Fruit fly (Drosophila melanogaster) whole organism, embryonic: ENCODE measurements around the gene Z600.

ENCODE experiments used
- Atf6 ChIP-seq: fragments of 200-800 bp; sonication (Bioruptor generic); IDR thresholded peaks from 2 replicates; pipeline ENCODE4 v1.3.6; 2022; ENCODE audit warnings: missing biosample characterization, missing genetic modification characterization
- B-H2 ChIP-seq: fragments of 200-800 bp; sonication (Bioruptor generic); optimal IDR thresholded peaks from 2 replicates; lab custom pipeline; 2018; ENCODE audit warnings: missing biosample characterization, mild to moderate bottlenecking, missing genetic modification characterization
- CG10267 ChIP-seq: fragments of 200-800 bp; sonication (Bioruptor generic); optimal IDR thresholded peaks from 2 replicates; lab custom pipeline; 2018; ENCODE audit warnings: missing biosample characterization, mild to moderate bottlenecking, missing genetic modification characterization, moderate library complexity
- CG10543 ChIP-seq: fragments of 200-800 bp; sonication (Bioruptor generic); optimal IDR thresholded peaks from 3 replicates; lab custom pipeline; 2017; ENCODE audit warnings: missing biosample characterization, mild to moderate bottlenecking, missing genetic modification characterization, moderate library complexity
- CG1233 ChIP-seq: fragments of 200-800 bp; sonication (Bioruptor generic); optimal IDR thresholded peaks from 4 replicates; lab custom pipeline; 2018; ENCODE audit warnings: missing biosample characterization, mild to moderate bottlenecking, missing genetic modification characterization
- CG12769 ChIP-seq: fragments of 200-800 bp; sonication (Bioruptor generic); optimal IDR thresholded peaks from 2 replicates; lab custom pipeline; 2019; ENCODE audit warnings: missing biosample characterization, mild to moderate bottlenecking, missing genetic modification characterization, moderate library complexity
- CG13296 ChIP-seq: fragments of 200-800 bp; sonication (Bioruptor generic); optimal IDR thresholded peaks from 3 replicates; lab custom pipeline; 2018; ENCODE audit warnings: missing biosample characterization, mild to moderate bottlenecking, missing genetic modification characterization
- CG16813 ChIP-seq: fragments of 200-800 bp; sonication (Bioruptor generic); IDR thresholded peaks from 3 replicates; pipeline ENCODE4 v1.3.6; 2022; ENCODE audit warnings: missing biosample characterization, missing genetic modification characterization; ENCODE audit not compliant: partially characterized antibody
- CG17361 ChIP-seq: fragments of 200-800 bp; sonication (Bioruptor generic); IDR thresholded peaks from 3 replicates; pipeline ENCODE4 v1.3.6; 2022; ENCODE audit warnings: missing biosample characterization, missing genetic modification characterization
- CG18599 ChIP-seq: fragments of 200-800 bp; sonication (Bioruptor generic); optimal IDR thresholded peaks from 3 replicates; lab custom pipeline; 2017; ENCODE audit warnings: missing biosample characterization, missing genetic modification characterization, mild to moderate bottlenecking, moderate library complexity, missing genetic modification reagents
- CG2678 ChIP-seq: fragments of 200-800 bp; sonication (Bioruptor generic); optimal IDR thresholded peaks from 3 replicates; lab custom pipeline; 2019; ENCODE audit warnings: missing biosample characterization, mild to moderate bottlenecking, missing genetic modification characterization, moderate library complexity
- CG2875 ChIP-seq: fragments of 200-800 bp; sonication (Bioruptor generic); optimal IDR thresholded peaks from 2 replicates; lab custom pipeline; 2017; ENCODE audit warnings: missing biosample characterization, mild to moderate bottlenecking, missing genetic modification characterization, missing genetic modification reagents
- CG32532 ChIP-seq: fragments of 200-800 bp; sonication (Bioruptor generic); IDR thresholded peaks from 2 replicates; pipeline ENCODE4 v1.3.6; 2022; ENCODE audit warnings: missing biosample characterization, missing genetic modification characterization
- CG3726 ChIP-seq: fragments of 200-800 bp; sonication (Bioruptor generic); IDR thresholded peaks from 3 replicates; pipeline ENCODE4, ENCODE4 v1.3.6; 2022; ENCODE audit warnings: missing biosample characterization, missing genetic modification characterization
- CG42726 ChIP-seq: fragments of 200-800 bp; sonication (Bioruptor generic); IDR thresholded peaks from 2 replicates; pipeline ENCODE4 v1.3.6; 2022; ENCODE audit warnings: missing biosample characterization, missing genetic modification characterization; ENCODE audit not compliant: partially characterized antibody
- CG4707 ChIP-seq: fragments of 200-800 bp; sonication (Bioruptor generic); optimal IDR thresholded peaks from 2 replicates; lab custom pipeline; 2018; ENCODE audit warnings: missing biosample characterization, mild to moderate bottlenecking, missing genetic modification characterization, moderate library complexity
- CG6765 ChIP-seq: fragments of 200-800 bp; sonication (Bioruptor generic); optimal IDR thresholded peaks from 3 replicates; lab custom pipeline; 2017; ENCODE audit warnings: missing biosample characterization, mild to moderate bottlenecking, missing genetic modification characterization
- CG6854 ChIP-seq: fragments of 200-800 bp; sonication (Bioruptor generic); optimal IDR thresholded peaks from 3 replicates; lab custom pipeline; 2017; ENCODE audit warnings: missing biosample characterization, mild to moderate bottlenecking, missing genetic modification characterization
- CG7839 ChIP-seq: fragments of 200-800 bp; sonication (Bioruptor generic); optimal IDR thresholded peaks from 3 replicates; lab custom pipeline; 2018; ENCODE audit warnings: missing biosample characterization, mild to moderate bottlenecking, missing genetic modification characterization, moderate library complexity
- CG9932 ChIP-seq: fragments of 200-800 bp; sonication (Bioruptor generic); IDR thresholded peaks from 2 replicates; pipeline ENCODE4 v1.3.6; 2022; ENCODE audit warnings: missing biosample characterization, missing genetic modification characterization
- CHES-1-like ChIP-seq: fragments of 200-800 bp; sonication (Bioruptor generic); optimal IDR thresholded peaks from 2 replicates; lab custom pipeline; 2016; ENCODE audit warnings: missing biosample characterization, missing genetic modification characterization
- Dfd ChIP-seq, 2 experiments: fragments of >200 bp; optimal IDR thresholded peaks; 2 replicates each; lab custom pipeline; 2017; ENCODE audit warnings: missing biosample characterization in 2 of 2, missing genetic modification characterization in 2 of 2
- Dll ChIP-seq: fragments of 200-800 bp; sonication (Bioruptor generic); IDR thresholded peaks from 4 replicates; pipeline ENCODE4 v1.3.6; 2022; ENCODE audit warnings: missing biosample characterization, missing genetic modification characterization; ENCODE audit not compliant: partially characterized antibody
- Fer1 ChIP-seq: fragments of 200-800 bp; sonication (Bioruptor generic); optimal IDR thresholded peaks from 2 replicates; lab custom pipeline; 2017; ENCODE audit warnings: missing biosample characterization, mild to moderate bottlenecking, missing genetic modification characterization
- Gsc ChIP-seq: fragments of 200-800 bp; sonication (Bioruptor generic); IDR thresholded peaks from 2 replicates; pipeline ENCODE4 v1.3.6; 2022; ENCODE audit warnings: missing biosample characterization, missing genetic modification characterization
- Mad ChIP-seq: fragments of 200-800 bp; sonication (Bioruptor generic); optimal IDR thresholded peaks from 2 replicates; lab custom pipeline; 2016; ENCODE audit warnings: missing biosample characterization, missing genetic modification characterization
- Med ChIP-seq: fragments of 200-800 bp; sonication (Bioruptor generic); peaks from one replicate; lab custom pipeline; 2016; ENCODE audit warnings: missing biosample characterization, missing genetic modification characterization, mild to moderate bottlenecking, inconsistent platforms, moderate library complexity
- Ravus ChIP-seq: fragments of 200-800 bp; sonication (Bioruptor generic); IDR thresholded peaks from 2 replicates; pipeline ENCODE4 v1.3.6; 2022; ENCODE audit warnings: missing biosample characterization, missing genetic modification characterization
- az2 ChIP-seq: fragments of 200-800 bp; sonication (Bioruptor generic); optimal IDR thresholded peaks from 3 replicates; lab custom pipeline; 2016; ENCODE audit warnings: missing biosample characterization, missing genetic modification characterization
- chif ChIP-seq, 2 experiments: fragments of 200-800 bp; sonication (Bioruptor generic); optimal IDR thresholded peaks; 3 replicates each; lab custom pipeline; 2016; ENCODE audit warnings: missing biosample characterization in 2 of 2, missing genetic modification characterization in 2 of 2
- cwo ChIP-seq: fragments of 200-800 bp; sonication (Bioruptor generic); optimal IDR thresholded peaks from 3 replicates; lab custom pipeline; 2017; ENCODE audit warnings: missing biosample characterization, missing genetic modification characterization, mild to moderate bottlenecking, moderate library complexity, missing genetic modification reagents
- exex ChIP-seq: fragments of 200-800 bp; sonication (Bioruptor generic); optimal IDR thresholded peaks from 4 replicates; lab custom pipeline; 2018; ENCODE audit warnings: missing biosample characterization, mild to moderate bottlenecking, missing genetic modification characterization, moderate library complexity
- gem ChIP-seq: fragments of 200-800 bp; sonication (Bioruptor generic); optimal IDR thresholded peaks from 2 replicates; lab custom pipeline; 2019; ENCODE audit warnings: missing biosample characterization, mild to moderate bottlenecking, missing genetic modification characterization, moderate library complexity
- lilli ChIP-seq: fragments of 200-800 bp; sonication (Bioruptor generic); optimal IDR thresholded peaks from 3 replicates; lab custom pipeline; 2016; ENCODE audit warnings: missing biosample characterization, missing genetic modification characterization
- lov ChIP-seq, 2 experiments: fragments of 200-800 bp in 1 of 2; fragments of >200 bp in 1 of 2; sonication (Bioruptor generic) in 1 of 2; IDR thresholded peaks in 1 of 2; optimal IDR thresholded peaks in 1 of 2; 2 replicates in 1 of 2; 3 replicates in 1 of 2; pipeline versions ENCODE4 v1.3.6 to Lab custom; 2017 to 2022; ENCODE audit warnings: missing biosample characterization in 1 of 2, missing genetic modification characterization in 1 of 2
- org-1 ChIP-seq: fragments of 200-800 bp; sonication (Bioruptor generic); optimal IDR thresholded peaks from 2 replicates; lab custom pipeline; 2017; ENCODE audit warnings: missing biosample characterization, missing genetic modification characterization
- peb ChIP-seq: fragments of 200-800 bp; sonication (Bioruptor generic); IDR thresholded peaks from 2 replicates; pipeline ENCODE4 v1.3.6; 2022; ENCODE audit warnings: missing biosample characterization, missing genetic modification characterization
- pros ChIP-seq: fragments of 200-800 bp; sonication (Bioruptor generic); optimal IDR thresholded peaks from 3 replicates; lab custom pipeline; 2019; ENCODE audit warnings: missing biosample characterization, mild to moderate bottlenecking, missing genetic modification characterization, moderate library complexity
- row ChIP-seq: fragments of 200-800 bp; sonication (Bioruptor generic); IDR thresholded peaks from 3 replicates; pipeline ENCODE4 v1.3.6; 2022; ENCODE audit warnings: missing biosample characterization, missing genetic modification characterization
- slbo ChIP-seq: fragments of 200-800 bp; sonication (Bioruptor generic); IDR thresholded peaks from 2 replicates; pipeline ENCODE4 v1.3.6; 2022; ENCODE audit warnings: missing biosample characterization, missing genetic modification characterization
- slp2 ChIP-seq: fragments of 200-800 bp; sonication (Bioruptor generic); optimal IDR thresholded peaks from 2 replicates; lab custom pipeline; 2016; ENCODE audit warnings: missing biosample characterization, missing genetic modification characterization
- stc ChIP-seq: fragments of 200-800 bp; sonication (Bioruptor generic); IDR thresholded peaks from 2 replicates; pipeline ENCODE4 v1.3.6; 2022; ENCODE audit warnings: missing biosample characterization, missing genetic modification characterization

The Z600 gene

dm6 chr3L:15501646-15501972, 7.3 kb upstream of the Z600 start:
- TF ChIP-seq CG10543 (GFP tag; lab: Kevin White, UChicago) (peak; percentile 30), slbo (GFP tag; lab: Robert Waterston, UW) (no peak), lov (optimal IDR thresholded peaks at IDR 0.05; lab: Kevin White, UChicago) (no peak), lov (GFP tag; IDR thresholded peaks at IDR 0.05; lab: Robert Waterston, UW) (no peak), org-1 (GFP tag; lab: Kevin White, UChicago) (no peak), Dll (GFP tag; lab: Robert Waterston, UW) (no peak), exex (tag; lab: Kevin White, UChicago) (peak; percentile 77), Ravus (GFP tag; lab: Robert Waterston, UW) (no peak), row (GFP tag; lab: Robert Waterston, UW) (0 out of 3 replicates have a peak, but pooled peaks have one; percentile 7), CG9932 (GFP tag; lab: Robert Waterston, UW) (0 out of 2 replicates have a peak, but pooled peaks have one; percentile 23), CG42726 (GFP tag; lab: Robert Waterston, UW) (0 out of 2 replicates have a peak, but pooled peaks have one; percentile 36), stc (GFP tag; lab: Robert Waterston, UW) (0 out of 2 replicates have a peak, but pooled peaks have one; percentile 15), CG1233 (GFP tag; lab: Kevin White, UChicago) (no peak), CG10267 (no peak), CG7839 (peak; percentile 9), lilli (GFP tag; lab: Kevin White, UChicago) (peak; percentile 10), Atf6 (GFP tag; lab: Robert Waterston, UW) (0 out of 2 replicates have a peak, but pooled peaks have one; percentile 17), Mad (GFP tag; lab: Kevin White, UChicago) (no peak), B-H2 (GFP tag; lab: Kevin White, UChicago) (peak; percentile 4), Dfd (GFP tag; optimal IDR thresholded peaks at IDR 0.05; lab: Kevin White, UChicago) (no peak), CG16813 (GFP tag; lab: Robert Waterston, UW) (no peak), CG12769 (tag; lab: Kevin White, UChicago) (peak; percentile 14), CG4707 (GFP tag; lab: Kevin White, UChicago) (no peak), CG32532 (GFP tag; lab: Robert Waterston, UW) (peak; percentile 21; the same call in 1 of the 2 replicates), Fer1 (GFP tag; lab: Kevin White, UChicago) (peak; percentile 18), CG2678 (tag; lab: Kevin White, UChicago) (peak; percentile 29), CG18599 (GFP tag; lab: Kevin White, UChicago) (peak; percentile 34), pros (GFP tag; lab: Kevin White, UChicago) (no peak), CG6854 (GFP tag; lab: Kevin White, UChicago) (peak; percentile 10), cwo (GFP tag; lab: Kevin White, UChicago) (peak; percentile 69), chif (GFP tag; optimal IDR thresholded peaks at IDR 0.05; lab: Kevin White, UChicago) (no peak), slp2 (GFP tag; lab: Kevin White, UChicago) (no peak), gem (tag; lab: Kevin White, UChicago) (peak; percentile 6), az2 (no peak), CG2875 (GFP tag; lab: Kevin White, UChicago) (no peak), CG13296 (GFP tag; lab: Kevin White, UChicago) (peak; percentile 3), peb (GFP tag; lab: Robert Waterston, UW) (no peak), Gsc (GFP tag; lab: Robert Waterston, UW) (no peak), CG3726 (GFP tag; lab: Robert Waterston, UW) (no peak), CG17361 (GFP tag; lab: Robert Waterston, UW) (no peak), Med (GFP tag; lab: Kevin White, UChicago) (peak; percentile 29), CG6765 (no peak), CHES-1-like (GFP tag; lab: Kevin White, UChicago) (no peak)
